Worm (Caenorhabditis elegans): ENCODE results near the gene chtb-1.

The chtb-1 gene

DNA sequence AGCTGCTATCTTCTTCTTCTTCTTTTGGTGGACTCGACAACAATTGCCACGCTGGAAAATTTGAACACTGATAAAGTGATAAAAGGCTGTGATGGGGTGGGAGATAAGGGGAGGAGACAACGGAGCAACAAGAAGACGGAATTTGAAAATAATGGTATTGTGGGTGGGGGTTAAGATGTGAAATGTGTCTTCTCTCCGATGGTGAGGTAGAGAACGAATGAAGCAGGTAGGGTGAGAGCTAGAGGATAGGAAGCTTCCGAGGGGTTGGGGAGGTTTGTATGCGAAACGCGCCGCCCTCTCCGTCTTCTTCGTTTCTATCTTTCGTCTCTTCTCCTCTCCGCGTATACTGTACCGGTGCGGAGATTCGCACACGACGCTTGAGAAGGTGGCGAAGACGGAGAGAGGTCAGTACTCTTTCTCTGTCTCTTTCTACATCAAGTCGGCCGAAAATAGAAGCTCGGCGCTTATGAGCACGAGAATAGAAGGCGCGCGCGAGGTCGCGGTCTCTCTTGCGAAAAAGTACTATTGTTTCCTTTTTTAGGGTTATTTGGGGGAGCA, at the start of gene chtb-1:
Gene chtb-1 (minus strand): TSS at position 51 of the 558 bp plus-strand sequence.
- TF ChIP-seq ztf-29 (GFP tag; IDR thresholded peaks at IDR 0.05) = no peak
- TF ChIP-seq T22C8.4 (GFP tag; IDR thresholded peaks at IDR 0.05) = no peak
- TF ChIP-seq tab-1 (GFP tag; IDR thresholded peaks at IDR 0.05) = no peak
- no peak for TF ChIP-seq med-1 (GFP tag; optimal IDR thresholded peaks at IDR 0.05; ENCODE audit: insufficient read depth)
- no peak for TF ChIP-seq flt-1 (GFP tag; IDR thresholded peaks at IDR 0.05)
- TF ChIP-seq klf-2 (GFP tag; conservative IDR thresholded peaks at IDR 0.05) = no peak
- TF ChIP-seq cog-1 (tag; optimal IDR thresholded peaks at IDR 0.05) = no peak

DNA sequence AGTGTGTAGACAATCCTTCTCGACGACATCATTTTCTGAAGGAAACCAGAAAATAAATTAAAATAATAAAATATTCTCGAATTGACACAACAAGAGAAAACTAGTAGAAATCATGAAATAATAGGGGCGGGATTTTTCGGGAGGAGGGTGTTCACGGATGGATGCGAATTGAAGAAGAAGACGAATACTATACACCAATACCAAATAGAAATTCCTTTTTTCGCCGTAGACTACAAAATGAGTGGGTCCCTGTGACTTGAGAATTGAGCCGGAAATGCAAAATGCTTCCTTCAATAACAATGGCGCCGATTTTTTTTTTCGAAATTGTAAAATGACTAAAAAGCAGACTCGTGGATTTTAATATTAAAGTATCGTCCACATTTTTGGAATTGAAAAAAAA, 45.8 kb upstream of the chtb-1 start, which contains the start of gene nlp-48:
Gene nlp-48 (minus strand): TSS at position 101 of the 400 bp plus-strand sequence.
- TF ChIP-seq T22C8.4 (GFP tag; IDR thresholded peaks at IDR 0.05) (no peak), ztf-23 (GFP tag; IDR thresholded peaks at IDR 0.05) (no peak), ztf-29 (GFP tag; IDR thresholded peaks at IDR 0.05) (no peak), cog-1 (tag; optimal IDR thresholded peaks at IDR 0.05) (no peak), tab-1 (GFP tag; IDR thresholded peaks at IDR 0.05) (no peak), flt-1 (GFP tag; IDR thresholded peaks at IDR 0.05) (no peak), klf-2 (GFP tag; conservative IDR thresholded peaks at IDR 0.05) (no peak), med-1 (GFP tag; optimal IDR thresholded peaks at IDR 0.05; ENCODE audit: insufficient read depth) (no peak), ref-1 (GFP tag; conservative IDR thresholded peaks at IDR 0.05) (no peak)

DNA sequence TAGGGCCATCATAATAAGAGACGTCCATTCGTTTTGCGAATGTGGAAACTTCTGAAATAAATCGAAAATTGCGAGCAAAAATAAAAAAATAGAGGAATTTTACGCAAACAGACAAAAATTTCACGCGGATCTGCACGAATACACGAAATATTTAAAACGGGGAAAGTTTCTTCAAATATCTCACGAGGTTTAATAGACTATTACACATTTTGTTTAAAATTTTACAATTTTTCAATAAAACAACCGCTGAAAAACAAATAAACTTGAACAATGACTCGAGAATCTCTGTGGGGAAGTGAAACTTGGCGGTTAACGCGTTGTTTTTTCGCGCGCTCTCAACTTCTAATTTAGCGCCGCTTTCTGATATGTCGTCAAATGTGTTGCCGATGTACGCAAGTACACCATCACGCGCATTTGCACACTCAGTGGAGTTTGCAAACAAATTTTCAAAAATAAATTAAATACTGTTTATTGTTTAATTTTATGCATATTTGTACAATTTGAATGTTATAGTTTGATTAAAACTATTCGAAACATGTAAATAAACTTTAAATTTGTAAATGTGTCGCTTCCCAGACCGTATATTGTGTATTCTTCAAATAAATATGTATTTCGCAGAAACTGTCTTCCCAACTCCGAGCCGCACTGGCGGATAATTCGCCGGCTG, 38.0 kb upstream of the chtb-1 start, which contains the start of the genes gpr-2 and rgr-1:
Gene gpr-2 (minus strand): TSS at position 51 of the 667 bp plus-strand sequence.
Gene rgr-1 (plus strand): TSS at position 617 of the 667 bp plus-strand sequence.
- TF ChIP-seq flt-1 (GFP tag; IDR thresholded peaks at IDR 0.05) = no peak
- TF ChIP-seq klf-2 (GFP tag; conservative IDR thresholded peaks at IDR 0.05) = no peak
- no peak for TF ChIP-seq med-1 (GFP tag; optimal IDR thresholded peaks at IDR 0.05; ENCODE audit: insufficient read depth)
- no peak for TF ChIP-seq tab-1 (GFP tag; IDR thresholded peaks at IDR 0.05)
- TF ChIP-seq cog-1 (tag; optimal IDR thresholded peaks at IDR 0.05) = no peak
- no peak for TF ChIP-seq ztf-29 (GFP tag; IDR thresholded peaks at IDR 0.05)
- TF ChIP-seq ref-1 (GFP tag; conservative IDR thresholded peaks at IDR 0.05) = no peak
- TF ChIP-seq T22C8.4 (GFP tag; IDR thresholded peaks at IDR 0.05) = no peak
- TF ChIP-seq ztf-23 (GFP tag; IDR thresholded peaks at IDR 0.05) = no peak

DNA sequence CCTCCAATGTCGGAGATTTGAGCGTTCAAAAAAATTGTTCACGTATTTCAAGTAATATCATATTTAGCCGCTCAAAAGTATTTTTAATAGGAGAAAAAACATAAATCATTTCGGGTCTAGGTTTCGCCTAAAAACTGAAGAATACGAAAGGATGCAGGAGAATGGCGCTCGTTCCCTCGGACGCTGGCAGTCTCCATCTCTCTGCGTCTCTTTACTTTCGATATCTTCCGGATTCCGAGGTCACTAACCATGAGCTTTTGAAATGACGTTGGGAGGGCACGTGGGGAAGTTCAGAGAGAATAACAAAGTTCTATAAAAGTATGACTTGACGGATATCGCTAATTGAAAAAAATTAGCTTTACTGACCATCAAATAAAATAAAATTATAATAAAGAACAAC, 35.7 kb upstream of the chtb-1 start:
- TF ChIP-seq ref-1 (GFP tag; conservative IDR thresholded peaks at IDR 0.05) (no peak), tab-1 (GFP tag; IDR thresholded peaks at IDR 0.05) (no peak), T22C8.4 (GFP tag; IDR thresholded peaks at IDR 0.05) (no peak), cog-1 (tag; optimal IDR thresholded peaks at IDR 0.05) (no peak), ztf-23 (GFP tag; IDR thresholded peaks at IDR 0.05) (no peak), klf-2 (GFP tag; conservative IDR thresholded peaks at IDR 0.05) (no peak), flt-1 (GFP tag; IDR thresholded peaks at IDR 0.05) (no peak)

DNA sequence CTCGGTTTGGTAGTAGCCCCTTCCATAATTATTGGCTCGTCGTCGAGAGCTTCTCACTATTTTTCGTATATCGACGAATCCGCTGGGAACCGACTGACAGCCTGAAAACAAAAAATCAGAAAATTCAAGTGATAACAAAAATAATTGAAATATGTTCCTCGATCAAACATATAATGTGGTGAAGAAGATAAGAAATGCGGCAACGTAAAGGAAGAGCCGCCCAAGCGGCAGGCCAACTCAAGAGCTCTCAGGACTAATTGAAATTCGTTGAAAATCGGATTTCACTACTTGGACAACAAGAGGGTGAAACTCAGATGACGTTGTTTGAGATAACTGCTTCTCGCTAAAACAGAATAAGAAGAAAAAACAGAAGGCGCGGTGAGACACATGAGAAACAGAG, 34.7 kb upstream of the chtb-1 start, which contains the start of gene slc-17.2:
Gene slc-17.2 (minus strand): TSS at position 101 of the 400 bp plus-strand sequence.
- TF ChIP-seq T22C8.4 (GFP tag; IDR thresholded peaks at IDR 0.05) (no peak), klf-2 (GFP tag; conservative IDR thresholded peaks at IDR 0.05) (no peak), cog-1 (tag; optimal IDR thresholded peaks at IDR 0.05) (no peak), ztf-29 (GFP tag; IDR thresholded peaks at IDR 0.05) (no peak), med-1 (GFP tag; optimal IDR thresholded peaks at IDR 0.05; ENCODE audit: insufficient read depth) (no peak), ztf-23 (GFP tag; IDR thresholded peaks at IDR 0.05) (no peak), tab-1 (GFP tag; IDR thresholded peaks at IDR 0.05) (no peak), ref-1 (GFP tag; conservative IDR thresholded peaks at IDR 0.05) (no peak), flt-1 (GFP tag; IDR thresholded peaks at IDR 0.05) (no peak)

DNA sequence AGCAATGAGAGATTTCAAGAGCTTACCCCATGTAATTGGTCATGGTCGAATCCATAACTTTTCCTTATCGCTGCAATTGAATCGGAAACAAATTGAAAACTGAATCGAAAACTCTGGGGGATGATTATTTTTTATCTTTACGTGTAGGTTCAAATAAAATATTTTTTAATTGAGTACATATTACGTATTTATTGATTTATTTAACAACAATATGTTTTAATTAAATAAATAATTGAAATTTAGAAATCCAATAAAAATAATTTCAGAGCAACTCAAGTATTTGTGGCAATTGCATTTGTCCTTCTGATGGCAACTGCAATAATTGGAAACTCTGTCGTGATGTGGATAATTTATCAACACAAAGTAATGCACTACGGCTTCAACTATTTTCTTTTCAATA, 30.3 kb upstream of the chtb-1 start, which contains the start of gene C38C10.3:
Gene C38C10.3 (minus strand): TSS at position 101 of the 400 bp plus-strand sequence.
- TF ChIP-seq med-1 (GFP tag; optimal IDR thresholded peaks at IDR 0.05; ENCODE audit: insufficient read depth) = no peak
- TF ChIP-seq tab-1 (GFP tag; IDR thresholded peaks at IDR 0.05) = no peak
- no peak for TF ChIP-seq ref-1 (GFP tag; conservative IDR thresholded peaks at IDR 0.05)
- no peak for TF ChIP-seq cog-1 (tag; optimal IDR thresholded peaks at IDR 0.05)
- no peak for TF ChIP-seq ztf-29 (GFP tag; IDR thresholded peaks at IDR 0.05)
- no peak for TF ChIP-seq T22C8.4 (GFP tag; IDR thresholded peaks at IDR 0.05)
- no peak for TF ChIP-seq flt-1 (GFP tag; IDR thresholded peaks at IDR 0.05)
- TF ChIP-seq klf-2 (GFP tag; conservative IDR thresholded peaks at IDR 0.05) = no peak
- TF ChIP-seq ztf-23 (GFP tag; IDR thresholded peaks at IDR 0.05) = no peak

DNA sequence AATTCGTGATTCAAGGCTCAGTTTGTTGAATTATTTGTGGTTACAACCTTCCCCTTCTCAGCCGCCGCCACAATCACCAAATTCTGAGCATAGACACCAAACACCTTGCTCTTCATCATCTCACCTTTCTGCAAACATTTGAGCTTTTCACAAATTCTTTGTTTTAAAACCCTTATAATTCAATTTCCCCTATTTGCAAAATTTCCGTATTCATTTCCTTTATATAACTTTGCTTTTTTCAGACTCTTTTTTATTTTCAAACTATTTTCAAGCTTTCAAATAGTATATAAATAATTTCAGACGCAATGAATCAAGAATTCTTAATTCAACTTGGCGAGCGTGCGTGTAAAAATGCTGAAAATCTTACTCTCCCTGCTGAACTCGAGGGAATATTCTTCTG, 28.2 kb upstream of the chtb-1 start, which contains the start of gene tkr-1:
Gene tkr-1 (plus strand): TSS at position 301 of the 400 bp plus-strand sequence.
- TF ChIP-seq med-1 (GFP tag; optimal IDR thresholded peaks at IDR 0.05; ENCODE audit: insufficient read depth) (no peak), klf-2 (GFP tag; conservative IDR thresholded peaks at IDR 0.05) (no peak), T22C8.4 (GFP tag; IDR thresholded peaks at IDR 0.05) (no peak), tab-1 (GFP tag; IDR thresholded peaks at IDR 0.05) (no peak), ref-1 (GFP tag; conservative IDR thresholded peaks at IDR 0.05) (no peak), flt-1 (GFP tag; IDR thresholded peaks at IDR 0.05) (no peak), ztf-23 (GFP tag; IDR thresholded peaks at IDR 0.05) (no peak), cog-1 (tag; optimal IDR thresholded peaks at IDR 0.05) (no peak), ztf-29 (GFP tag; IDR thresholded peaks at IDR 0.05) (no peak)

DNA sequence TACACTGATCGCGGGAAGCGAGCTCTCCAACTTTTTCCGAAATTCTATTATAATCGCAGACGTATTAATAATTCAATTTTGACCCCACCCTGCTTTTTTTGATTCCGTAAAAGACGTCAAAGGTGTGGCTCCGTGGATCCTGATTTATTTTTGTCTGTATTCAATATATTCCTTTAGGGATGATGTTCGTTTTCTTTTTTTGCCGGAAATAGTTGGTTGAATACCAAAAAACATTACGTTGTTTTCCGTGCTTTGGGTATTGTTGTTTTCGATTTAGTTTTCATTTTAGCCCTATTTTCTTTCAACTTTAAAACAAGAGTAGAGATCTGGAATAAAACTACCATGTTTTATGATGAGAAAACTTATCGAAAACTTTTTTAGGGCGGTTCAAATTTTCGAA, 21.4 kb upstream of the chtb-1 start:
- TF ChIP-seq flt-1 (GFP tag; IDR thresholded peaks at IDR 0.05) (no peak), cog-1 (tag; optimal IDR thresholded peaks at IDR 0.05) (no peak), T22C8.4 (GFP tag; IDR thresholded peaks at IDR 0.05) (no peak), ref-1 (GFP tag; conservative IDR thresholded peaks at IDR 0.05) (no peak), ztf-23 (GFP tag; IDR thresholded peaks at IDR 0.05) (no peak), tab-1 (GFP tag; IDR thresholded peaks at IDR 0.05) (no peak), ztf-29 (GFP tag; IDR thresholded peaks at IDR 0.05) (no peak), klf-2 (GFP tag; conservative IDR thresholded peaks at IDR 0.05) (no peak), med-1 (GFP tag; optimal IDR thresholded peaks at IDR 0.05; ENCODE audit: insufficient read depth) (no peak)

DNA sequence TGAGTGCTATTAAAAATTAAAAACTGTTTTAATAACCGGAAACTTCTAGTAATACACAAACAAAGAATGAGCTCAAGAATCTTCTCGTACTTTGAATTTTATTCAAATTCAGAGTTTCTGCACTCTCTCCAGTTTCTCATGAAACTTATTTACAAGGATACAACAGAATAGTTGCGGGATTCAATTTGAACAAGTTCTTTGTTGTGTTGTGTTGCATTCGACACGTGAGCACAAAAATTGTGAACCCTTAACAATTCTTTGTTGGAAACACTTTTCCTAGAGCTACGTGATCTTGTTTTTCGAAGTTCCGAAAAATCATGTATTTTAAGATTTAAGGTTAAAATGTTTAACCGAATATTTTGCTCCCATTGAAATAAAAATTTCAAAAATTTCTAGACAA, 18.5 kb upstream of the chtb-1 start:
- TF ChIP-seq flt-1 (GFP tag; IDR thresholded peaks at IDR 0.05) (no peak), cog-1 (tag; optimal IDR thresholded peaks at IDR 0.05) (no peak), ztf-23 (GFP tag; IDR thresholded peaks at IDR 0.05) (no peak), ref-1 (GFP tag; conservative IDR thresholded peaks at IDR 0.05) (no peak), klf-2 (GFP tag; conservative IDR thresholded peaks at IDR 0.05) (no peak), med-1 (GFP tag; optimal IDR thresholded peaks at IDR 0.05; ENCODE audit: insufficient read depth) (no peak), tab-1 (GFP tag; IDR thresholded peaks at IDR 0.05) (no peak), T22C8.4 (GFP tag; IDR thresholded peaks at IDR 0.05) (no peak), ztf-29 (GFP tag; IDR thresholded peaks at IDR 0.05) (no peak)
